Fruit fly (Drosophila melanogaster) whole organism, embryonic: ENCODE data around the gene UQCR-14L.

Source experiments
- Awh ChIP-seq: fragments of 200-800 bp; sonication (Bioruptor generic); IDR thresholded peaks from 2 replicates; pipeline ENCODE4, ENCODE4 v1.3.6; 2022; ENCODE audit warnings: missing biosample characterization, missing genetic modification characterization
- BEAF-32 ChIP-seq: fragments of 200-800 bp; sonication (Bioruptor generic); optimal IDR thresholded peaks from 3 replicates; lab custom pipeline; 2017; ENCODE audit warnings: missing biosample characterization, missing genetic modification characterization, mild to moderate bottlenecking, moderate library complexity, missing genetic modification reagents
- CG10431 ChIP-seq: fragments of 200-800 bp; sonication (Bioruptor generic); optimal IDR thresholded peaks from 3 replicates; lab custom pipeline; 2018; ENCODE audit warnings: missing biosample characterization, mild to moderate bottlenecking, missing genetic modification characterization
- CG10543 ChIP-seq: fragments of 200-800 bp; sonication (Bioruptor generic); optimal IDR thresholded peaks from 3 replicates; lab custom pipeline; 2017; ENCODE audit warnings: missing biosample characterization, mild to moderate bottlenecking, missing genetic modification characterization, moderate library complexity
- CG10565 ChIP-seq: fragments of 200-800 bp; sonication (Bioruptor generic); optimal IDR thresholded peaks from 3 replicates; lab custom pipeline; 2016; ENCODE audit warnings: missing biosample characterization, mild to moderate bottlenecking, missing genetic modification characterization
- CG11456 ChIP-seq: fragments of 200-800 bp; sonication (Bioruptor generic); IDR thresholded peaks from 3 replicates; pipeline ENCODE4 v1.3.6; 2022; ENCODE audit warnings: missing biosample characterization, missing genetic modification characterization
- CG11504 ChIP-seq: fragments of 200-800 bp; sonication (Bioruptor generic); optimal IDR thresholded peaks from 3 replicates; lab custom pipeline; 2019; ENCODE audit warnings: missing biosample characterization, mild to moderate bottlenecking, missing genetic modification characterization, moderate library complexity
- CG12155 ChIP-seq: fragments of 200-800 bp; sonication (Bioruptor generic); optimal IDR thresholded peaks from 3 replicates; lab custom pipeline; 2016; ENCODE audit warnings: missing biosample characterization, missing genetic modification characterization
- CG12219 ChIP-seq: fragments of 200-800 bp; sonication (Bioruptor generic); optimal IDR thresholded peaks from 3 replicates; lab custom pipeline; 2018; ENCODE audit warnings: missing biosample characterization, mild to moderate bottlenecking, missing genetic modification characterization
- CG12659 ChIP-seq: fragments of 200-800 bp; sonication (Bioruptor generic); optimal IDR thresholded peaks from 3 replicates; lab custom pipeline; 2017; ENCODE audit warnings: mild to moderate bottlenecking, missing biosample characterization, missing genetic modification reagents, missing genetic modification characterization
- CG12769 ChIP-seq: fragments of 200-800 bp; sonication (Bioruptor generic); optimal IDR thresholded peaks from 2 replicates; lab custom pipeline; 2019; ENCODE audit warnings: missing biosample characterization, mild to moderate bottlenecking, missing genetic modification characterization, moderate library complexity
- CG13123 ChIP-seq: fragments of 200-800 bp; sonication (Bioruptor generic); optimal IDR thresholded peaks from 2 replicates; lab custom pipeline; 2016; ENCODE audit warnings: missing biosample characterization, missing genetic modification characterization
- CG14667 ChIP-seq: fragments of 200-800 bp; sonication (Bioruptor generic); IDR thresholded peaks from 2 replicates; pipeline ENCODE4 v1.3.6; 2022; ENCODE audit warnings: missing biosample characterization, missing genetic modification characterization
- CG15073 ChIP-seq: fragments of 200-800 bp; sonication (Bioruptor generic); optimal IDR thresholded peaks from 2 replicates; lab custom pipeline; 2016; ENCODE audit warnings: missing biosample characterization, missing genetic modification characterization
- CG1603 ChIP-seq: fragments of 200-800 bp; sonication (Bioruptor generic); optimal IDR thresholded peaks from 2 replicates; lab custom pipeline; 2019; ENCODE audit warnings: missing biosample characterization, mild to moderate bottlenecking, missing genetic modification characterization, moderate library complexity
- CG16815 ChIP-seq: fragments of 200-800 bp; sonication (Bioruptor generic); optimal IDR thresholded peaks from 3 replicates; lab custom pipeline; 2017; ENCODE audit warnings: missing biosample characterization, mild to moderate bottlenecking, missing genetic modification characterization
- CG17359 ChIP-seq: fragments of 200-800 bp; sonication (Bioruptor generic); optimal IDR thresholded peaks from 3 replicates; lab custom pipeline; 2018; ENCODE audit warnings: missing biosample characterization, mild to moderate bottlenecking, missing genetic modification characterization, moderate library complexity
- CG3995 ChIP-seq: fragments of 200-800 bp; sonication (Bioruptor generic); optimal IDR thresholded peaks from 3 replicates; lab custom pipeline; 2016; ENCODE audit warnings: missing biosample characterization, missing genetic modification characterization
- CG4707 ChIP-seq: fragments of 200-800 bp; sonication (Bioruptor generic); optimal IDR thresholded peaks from 2 replicates; lab custom pipeline; 2018; ENCODE audit warnings: missing biosample characterization, mild to moderate bottlenecking, missing genetic modification characterization, moderate library complexity
- CG5245 ChIP-seq: fragments of 200-800 bp; sonication (Bioruptor generic); optimal IDR thresholded peaks from 3 replicates; lab custom pipeline; 2016; ENCODE audit warnings: missing biosample characterization, missing genetic modification characterization
- CG6654 ChIP-seq: fragments of 200-800 bp; sonication (Bioruptor generic); optimal IDR thresholded peaks from 2 replicates; lab custom pipeline; 2017; ENCODE audit warnings: missing biosample characterization, mild to moderate bottlenecking, missing genetic modification characterization
- CG6813 ChIP-seq: fragments of 200-800 bp; sonication (Bioruptor generic); optimal IDR thresholded peaks from 2 replicates; lab custom pipeline; 2017; ENCODE audit warnings: missing biosample characterization, missing genetic modification characterization, mild to moderate bottlenecking, moderate library complexity, missing genetic modification reagents
- CG7745 ChIP-seq: fragments of 200-800 bp; sonication (Bioruptor generic); optimal IDR thresholded peaks from 2 replicates; lab custom pipeline; 2018; ENCODE audit warnings: missing biosample characterization, mild to moderate bottlenecking, missing genetic modification characterization, moderate library complexity
- CG7987 ChIP-seq: fragments of 200-800 bp; sonication (Bioruptor generic); optimal IDR thresholded peaks from 2 replicates; lab custom pipeline; 2018; ENCODE audit warnings: missing biosample characterization, mild to moderate bottlenecking, missing genetic modification characterization, moderate library complexity
- CG8359 ChIP-seq: fragments of 200-800 bp; sonication (Bioruptor generic); optimal IDR thresholded peaks from 2 replicates; lab custom pipeline; 2017; ENCODE audit warnings: missing biosample characterization, mild to moderate bottlenecking, missing genetic modification characterization, borderline replicate concordance
- CG8478 ChIP-seq: fragments of >200 bp; optimal IDR thresholded peaks from 2 replicates; lab custom pipeline; 2018
- CG9215 ChIP-seq: fragments of 200-800 bp; sonication (Bioruptor generic); IDR thresholded peaks from 2 replicates; pipeline ENCODE4 v1.3.6; 2022; ENCODE audit warnings: missing biosample characterization, missing genetic modification characterization
- Dad ChIP-seq: fragments of 200-800 bp; sonication (Bioruptor generic); optimal IDR thresholded peaks from 3 replicates; lab custom pipeline; 2016; ENCODE audit warnings: missing biosample characterization, missing genetic modification characterization
- Deaf1 ChIP-seq: fragments of 200-800 bp; optimal IDR thresholded peaks from 3 replicates; lab custom pipeline; 2019; ENCODE audit warnings: missing biosample characterization, mild to moderate bottlenecking, missing genetic modification characterization, moderate library complexity
- H2.0 ChIP-seq: fragments of 200-800 bp; sonication (Bioruptor generic); IDR thresholded peaks from 2 replicates; pipeline ENCODE4 v1.3.6; 2022; ENCODE audit warnings: missing biosample characterization, missing genetic modification characterization
- Hand ChIP-seq: fragments of 200-800 bp; sonication (Bioruptor generic); optimal IDR thresholded peaks from 2 replicates; lab custom pipeline; 2017; ENCODE audit warnings: mild to moderate bottlenecking, missing biosample characterization, missing genetic modification reagents, missing genetic modification characterization
- NC2β ChIP-seq: fragments of 200-800 bp; sonication (Bioruptor generic); optimal IDR thresholded peaks from 2 replicates; lab custom pipeline; 2016; ENCODE audit warnings: missing biosample characterization, missing genetic modification characterization
- Pdp1 ChIP-seq, 2 experiments: fragments of 200-800 bp; sonication (Bioruptor generic); optimal IDR thresholded peaks; 3 replicates each; lab custom pipeline; 2016; ENCODE audit warnings: missing biosample characterization in 2 of 2, missing genetic modification characterization in 2 of 2, mild to moderate bottlenecking in 1 of 2, moderate library complexity in 1 of 2
- Poxn ChIP-seq: fragments of 200-800 bp; sonication (Bioruptor generic); IDR thresholded peaks from 2 replicates; pipeline ENCODE4 v1.3.6; 2022; ENCODE audit warnings: missing biosample characterization, missing genetic modification characterization
- Sry-δ ChIP-seq: fragments of 200-800 bp; sonication (Bioruptor generic); optimal IDR thresholded peaks from 2 replicates; lab custom pipeline; 2016; ENCODE audit warnings: missing biosample characterization, missing genetic modification characterization
- TFAM ChIP-seq: fragments of 200-800 bp; sonication (Bioruptor generic); optimal IDR thresholded peaks from 2 replicates; lab custom pipeline; 2017; ENCODE audit warnings: missing biosample characterization, missing genetic modification characterization, inconsistent platforms
- Xbp1 ChIP-seq: fragments of 200-800 bp; sonication (Bioruptor generic); optimal IDR thresholded peaks from 3 replicates; lab custom pipeline; 2016; ENCODE audit warnings: missing biosample characterization, mild to moderate bottlenecking, missing genetic modification characterization
- ara ChIP-seq: fragments of 200-800 bp; sonication (Bioruptor generic); IDR thresholded peaks from 2 replicates; pipeline ENCODE4 v1.3.6; 2022; ENCODE audit warnings: missing biosample characterization, missing genetic modification characterization
- chn ChIP-seq: fragments of 200-800 bp; sonication (Bioruptor generic); optimal IDR thresholded peaks from 2 replicates; lab custom pipeline; 2016; ENCODE audit warnings: missing biosample characterization, missing genetic modification characterization
- exex ChIP-seq: fragments of 200-800 bp; sonication (Bioruptor generic); optimal IDR thresholded peaks from 4 replicates; lab custom pipeline; 2018; ENCODE audit warnings: missing biosample characterization, mild to moderate bottlenecking, missing genetic modification characterization, moderate library complexity
- fd96Cb ChIP-seq: fragments of 200-800 bp; sonication (Bioruptor generic); optimal IDR thresholded peaks from 2 replicates; lab custom pipeline; 2018; ENCODE audit warnings: missing biosample characterization, mild to moderate bottlenecking, missing genetic modification characterization, moderate library complexity
- fru ChIP-seq: fragments of >200 bp; optimal IDR thresholded peaks from 2 replicates; lab custom pipeline; 2017
- kay ChIP-seq: fragments of 200-800 bp; sonication (Bioruptor generic); optimal IDR thresholded peaks from 2 replicates; lab custom pipeline; 2016; ENCODE audit warnings: missing biosample characterization, missing genetic modification characterization
- nau ChIP-seq: fragments of 200-800 bp; sonication (Bioruptor generic); optimal IDR thresholded peaks from 3 replicates; lab custom pipeline; 2017; ENCODE audit warnings: missing biosample characterization, mild to moderate bottlenecking, missing genetic modification characterization, missing genetic modification reagents
- nerfin-2 ChIP-seq: fragments of 200-800 bp; sonication (Bioruptor generic); IDR thresholded peaks from 2 replicates; pipeline ENCODE4 v1.3.6; 2022; ENCODE audit warnings: missing biosample characterization, missing genetic modification characterization; ENCODE audit not compliant: partially characterized antibody
- psq ChIP-seq: fragments of 200-800 bp; sonication (Bioruptor generic); optimal IDR thresholded peaks from 2 replicates; lab custom pipeline; 2017; ENCODE audit warnings: missing biosample characterization, missing genetic modification characterization
- ranshi ChIP-seq: fragments of 200-800 bp; sonication (Bioruptor generic); IDR thresholded peaks from 2 replicates; pipeline ENCODE4 v1.3.6; 2022; ENCODE audit warnings: missing biosample characterization, missing genetic modification characterization
- row ChIP-seq: fragments of 200-800 bp; sonication (Bioruptor generic); IDR thresholded peaks from 3 replicates; pipeline ENCODE4 v1.3.6; 2022; ENCODE audit warnings: missing biosample characterization, missing genetic modification characterization
- schlank ChIP-seq: fragments of 200-800 bp; sonication (Bioruptor generic); optimal IDR thresholded peaks from 2 replicates; lab custom pipeline; 2018; ENCODE audit warnings: missing biosample characterization, mild to moderate bottlenecking, missing genetic modification characterization
- sens-2 ChIP-seq: fragments of 200-800 bp; sonication (Bioruptor generic); IDR thresholded peaks from 2 replicates; pipeline ENCODE4 v1.3.6; 2022; ENCODE audit warnings: missing biosample characterization, missing genetic modification characterization
- slou ChIP-seq: fragments of 200-800 bp; sonication (Bioruptor generic); optimal IDR thresholded peaks from 3 replicates; lab custom pipeline; 2016; ENCODE audit warnings: missing biosample characterization, missing genetic modification characterization
- zen ChIP-seq: fragments of 200-800 bp; sonication (Bioruptor generic); optimal IDR thresholded peaks from 3 replicates; lab custom pipeline; 2018; ENCODE audit warnings: missing biosample characterization, mild to moderate bottlenecking, missing genetic modification characterization, moderate library complexity

The UQCR-14L gene

dm6 chr3R:28327132-28327531 is 33.3 kb downstream of the UQCR-14L start (continued):
- TF ChIP-seq BEAF-32 (no peak), CG13123 (GFP tag; lab: Kevin White, UChicago) (no peak), fd96Cb (peak; percentile 0), Sry-δ (GFP tag; lab: Kevin White, UChicago) (no peak), CG3995 (no peak), H2.0 (GFP tag; lab: Robert Waterston, UW) (no peak), CG12659 (GFP tag; lab: Kevin White, UChicago) (no peak), CG5245 (GFP tag; lab: Kevin White, UChicago) (peak; percentile 11), CG10431 (no peak), chn (no peak), psq (GFP tag; lab: Kevin White, UChicago) (no peak), CG12769 (tag; lab: Kevin White, UChicago) (no peak), CG11504 (tag; lab: Kevin White, UChicago) (peak; percentile 51), CG1603 (no peak), nerfin-2 (GFP tag; lab: Robert Waterston, UW) (no peak), TFAM (GFP tag; lab: Kevin White, UChicago) (no peak), Pdp1 (GFP tag; optimal IDR thresholded peaks at IDR 0.05; lab: Kevin White, UChicago) (peak in 1 of 2 experiments; percentile 20), CG7745 (no peak), Awh (no peak), fru (lab: Kevin White, UChicago) (no peak), CG16815 (GFP tag; lab: Kevin White, UChicago) (no peak), CG8359 (GFP tag; lab: Kevin White, UChicago) (no peak), nau (GFP tag; lab: Kevin White, UChicago) (no peak), CG8478 (lab: Kevin White, UChicago) (no peak), Xbp1 (GFP tag; lab: Kevin White, UChicago) (peak; percentile 55), CG12219 (GFP tag; lab: Kevin White, UChicago) (no peak), CG4707 (GFP tag; lab: Kevin White, UChicago) (no peak), kay (GFP tag; lab: Kevin White, UChicago) (peak; percentile 48), CG10565 (GFP tag; lab: Kevin White, UChicago) (no peak), Dad (GFP tag; lab: Kevin White, UChicago) (peak; percentile 7), CG11456 (GFP tag; lab: Robert Waterston, UW) (no peak), ranshi (no peak), zen (tag; lab: Kevin White, UChicago) (no peak), Poxn (GFP tag; lab: Robert Waterston, UW) (no peak), row (no peak), Hand (GFP tag; lab: Kevin White, UChicago) (no peak), CG10543 (GFP tag; lab: Kevin White, UChicago) (no peak), CG15073 (GFP tag; lab: Kevin White, UChicago) (no peak), CG17359 (tag; lab: Kevin White, UChicago) (peak; percentile 21), NC2β (GFP tag; lab: Kevin White, UChicago) (no peak), CG7987 (GFP tag; lab: Kevin White, UChicago) (no peak), schlank (tag; lab: Kevin White, UChicago) (no peak), CG6813 (GFP tag; lab: Kevin White, UChicago) (no peak), Deaf1 (tag; lab: Kevin White, UChicago) (no peak), CG14667 (GFP tag; lab: Robert Waterston, UW) (no peak), exex (no peak), slou (GFP tag; lab: Kevin White, UChicago) (peak; percentile 3), ara (GFP tag; lab: Robert Waterston, UW) (no peak), CG6654 (GFP tag; lab: Kevin White, UChicago) (no peak), CG9215 (no peak), CG12155 (GFP tag; lab: Kevin White, UChicago) (no peak), sens-2 (GFP tag; lab: Robert Waterston, UW) (no peak)
